Worm (Caenorhabditis elegans) whole organism, L4/young adult: ENCODE data around the gene cki-2.

ENCODE experiments used
- W03F9.2 ChIP-seq: fragments of 150-350 bp; optimal IDR thresholded peaks from 2 replicates; lab custom pipeline; 2014; ENCODE audit warnings: missing biosample characterization, missing genetic modification characterization
- dao-5 ChIP-seq: sonication (generic microtip); optimal IDR thresholded peaks from 2 replicates; lab custom pipeline; 2016; ENCODE audit warnings: missing genotype, missing genetic modification characterization, moderate library complexity, missing compliant biosample characterization
- him-1 ChIP-seq: sonication (generic microtip); optimal IDR thresholded peaks from 2 replicates; lab custom pipeline; 2016; ENCODE audit warnings: missing genotype, missing genetic modification reagents, missing genetic modification characterization, missing compliant biosample characterization

cki-2 gene

ce11 chrII:7790324-7790898 lies 25.9 kb upstream of the cki-2 start, which contains the start of gene srlf-1:
srlf-1 (plus strand) TSS chrII:7790591.
- TF ChIP-seq him-1 (tag; lab: Kevin White, UChicago), result no peak
- TF ChIP-seq dao-5 (tag; lab: Kevin White, UChicago), result no peak
- no peak for TF ChIP-seq W03F9.2 (tag; lab: Kevin White, UChicago)

ce11 chrII:7791408-7792050 lies 24.8 kb upstream of the cki-2 start:
- TF ChIP-seq dao-5 (tag; lab: Kevin White, UChicago) (no peak), W03F9.2 (tag; lab: Kevin White, UChicago) (no peak), him-1 (tag; lab: Kevin White, UChicago) (no peak)

ce11 chrII:7792514-7792913 lies 23.8 kb upstream of the cki-2 start:
- no peak for TF ChIP-seq dao-5 (tag; lab: Kevin White, UChicago)

ce11 chrII:7794222-7794621 lies 22.1 kb upstream of the cki-2 start, which contains the start of gene glr-4:
glr-4 (minus strand) TSS chrII:7794322.
- TF ChIP-seq him-1 (tag; lab: Kevin White, UChicago), result no peak
- no peak for TF ChIP-seq W03F9.2 (tag; lab: Kevin White, UChicago)

ce11 chrII:7795299-7795698 lies 21.0 kb upstream of the cki-2 start:
- TF ChIP-seq him-1 (tag; lab: Kevin White, UChicago) (no peak), dao-5 (tag; lab: Kevin White, UChicago) (no peak), W03F9.2 (tag; lab: Kevin White, UChicago) (no peak)

ce11 chrII:7801255-7801654 lies 15.0 kb upstream of the cki-2 start:
- no peak for TF ChIP-seq dao-5 (tag; lab: Kevin White, UChicago)
- no peak for TF ChIP-seq W03F9.2 (tag; lab: Kevin White, UChicago)
- TF ChIP-seq him-1 (tag; lab: Kevin White, UChicago), result no peak

- TF ChIP-seq dao-5 (tag; lab: Kevin White, UChicago) (no peak), him-1 (tag; lab: Kevin White, UChicago) (no peak), W03F9.2 (tag; lab: Kevin White, UChicago) (no peak)
Observed at ce11 chrII:7801899-7802298, 14.4 kb upstream of the cki-2 start.

ce11 chrII:7803174-7803573 lies 13.1 kb upstream of the cki-2 start:
- TF ChIP-seq dao-5 (tag; lab: Kevin White, UChicago), result no peak

- no peak for TF ChIP-seq dao-5 (tag; lab: Kevin White, UChicago)
- no peak for TF ChIP-seq him-1 (tag; lab: Kevin White, UChicago)
Observed at ce11 chrII:7806054-7806453, 10.2 kb upstream of the cki-2 start.

ce11 chrII:7806872-7807271 lies 9.4 kb upstream of the cki-2 start:
- TF ChIP-seq him-1 (tag; lab: Kevin White, UChicago) (no peak), W03F9.2 (tag; lab: Kevin White, UChicago) (no peak), dao-5 (tag; lab: Kevin White, UChicago) (no peak)

- TF ChIP-seq dao-5 (tag; lab: Kevin White, UChicago), result no peak
Observed at ce11 chrII:7808153-7808552, 8.1 kb upstream of the cki-2 start.

ce11 chrII:7808950-7809349 lies 7.3 kb upstream of the cki-2 start:
- no peak for TF ChIP-seq him-1 (tag; lab: Kevin White, UChicago)
- no peak for TF ChIP-seq W03F9.2 (tag; lab: Kevin White, UChicago)
- no peak for TF ChIP-seq dao-5 (tag; lab: Kevin White, UChicago)

- no peak for TF ChIP-seq W03F9.2 (tag; lab: Kevin White, UChicago)
- TF ChIP-seq him-1 (tag; lab: Kevin White, UChicago), result no peak
- TF ChIP-seq dao-5 (tag; lab: Kevin White, UChicago), result no peak
Observed at ce11 chrII:7809358-7809914, 6.9 kb upstream of the cki-2 start.

ce11 chrII:7810162-7810868 lies 6.0 kb upstream of the cki-2 start:
- TF ChIP-seq him-1 (tag; lab: Kevin White, UChicago) (no peak), dao-5 (tag; lab: Kevin White, UChicago) (no peak), W03F9.2 (tag; lab: Kevin White, UChicago) (no peak)
